Worm (Caenorhabditis elegans) whole organism, L3 larva: ENCODE measurements around the gene asp-4.

ENCODE experiments used
- ZK546.5 ChIP-seq: sonication (generic microtip); optimal IDR thresholded peaks from 2 replicates; lab custom pipeline; 2017; ENCODE audit warnings: missing biosample characterization, missing genetic modification characterization
- aly-2 ChIP-seq: fragments of 150-350 bp; optimal IDR thresholded peaks from 2 replicates; lab custom pipeline; 2014; ENCODE audit warnings: missing biosample characterization, missing genetic modification characterization
- ama-1 ChIP-seq: fragments of 150-350 bp; optimal IDR thresholded peaks from 2 replicates; lab custom pipeline; 2018
- ceh-16 ChIP-seq: sonication (generic microtip); optimal IDR thresholded peaks from 2 replicates; lab custom pipeline; 2017; ENCODE audit warnings: missing biosample characterization, missing genetic modification characterization
- ceh-82 ChIP-seq: fragments of 150-350 bp; optimal IDR thresholded peaks from 2 replicates; lab custom pipeline; 2014; ENCODE audit warnings: missing biosample characterization, missing genetic modification characterization
- ceh-9 ChIP-seq: sonication (generic microtip); optimal IDR thresholded peaks from 2 replicates; lab custom pipeline; 2018; ENCODE audit warnings: missing biosample characterization, missing genetic modification characterization
- egl-27 ChIP-seq: sonication (generic microtip); optimal IDR thresholded peaks from 4 replicates; lab custom pipeline; 2017; ENCODE audit warnings: missing biosample characterization, missing genetic modification reagents, missing genetic modification characterization
- egl-5 ChIP-seq: fragments of 150-350 bp; optimal IDR thresholded peaks from 2 replicates; lab custom pipeline; 2017; ENCODE audit warnings: missing biosample characterization, missing genetic modification reagents, missing genetic modification characterization, inconsistent platforms
- elt-1 ChIP-seq: fragments of 150-350 bp; optimal IDR thresholded peaks from 2 replicates; lab custom pipeline; 2014; ENCODE audit warnings: missing biosample characterization, missing genetic modification characterization
- elt-2 ChIP-seq: sonication (generic microtip); optimal IDR thresholded peaks from 2 replicates; lab custom pipeline; 2016; ENCODE audit warnings: missing genetic modification reagents, mild to moderate bottlenecking, missing genetic modification characterization, missing compliant biosample characterization
- elt-3 ChIP-seq, 3 experiments: fragments of 150-350 bp in 1 of 3; sonication (generic microtip) in 2 of 3; optimal IDR thresholded peaks; 2 replicates in 2 of 3; 4 replicates in 1 of 3; lab custom pipeline; 2014 to 2017; ENCODE audit warnings: missing biosample characterization in 3 of 3, missing genetic modification characterization in 3 of 3
- eor-1 ChIP-seq, 2 experiments: fragments of 150-350 bp; optimal IDR thresholded peaks; 2 replicates each; lab custom pipeline; 2014 to 2018; ENCODE audit warnings: missing biosample characterization in 2 of 2, missing genetic modification characterization in 2 of 2
- fkh-10 ChIP-seq: sonication (generic microtip); optimal IDR thresholded peaks from 2 replicates; lab custom pipeline; 2017; ENCODE audit warnings: missing biosample characterization, missing genetic modification reagents, missing genetic modification characterization
- fkh-2 ChIP-seq: fragments of 150-350 bp; optimal IDR thresholded peaks from 2 replicates; lab custom pipeline; 2014; ENCODE audit warnings: missing biosample characterization, missing genetic modification reagents, missing genetic modification characterization
- fos-1 ChIP-seq: fragments of 150-350 bp; optimal IDR thresholded peaks from 2 replicates; lab custom pipeline; 2014; ENCODE audit warnings: missing biosample characterization, missing genetic modification characterization
- hmg-11 ChIP-seq: sonication (generic microtip); optimal IDR thresholded peaks from 2 replicates; lab custom pipeline; 2016; ENCODE audit warnings: missing genetic modification characterization, missing compliant biosample characterization
- jun-1 ChIP-seq: fragments of 150-350 bp; optimal IDR thresholded peaks from 2 replicates; lab custom pipeline; 2014; ENCODE audit warnings: missing biosample characterization, missing genetic modification reagents, missing genetic modification characterization
- lin-15B ChIP-seq: fragments of 150-350 bp; optimal IDR thresholded peaks from 2 replicates; lab custom pipeline; 2014; ENCODE audit warnings: missing biosample characterization, missing genetic modification characterization
- lin-39 ChIP-seq: fragments of 150-350 bp; optimal IDR thresholded peaks from 2 replicates; lab custom pipeline; 2018; ENCODE audit warnings: missing biosample characterization, missing genetic modification reagents, missing genetic modification characterization
- lsy-12 ChIP-seq: sonication (generic microtip); optimal IDR thresholded peaks from 2 replicates; lab custom pipeline; 2016; ENCODE audit warnings: mild to moderate bottlenecking, missing genetic modification characterization, missing compliant biosample characterization
- mdl-1 ChIP-seq: fragments of 150-350 bp; optimal IDR thresholded peaks from 2 replicates; lab custom pipeline; 2014; ENCODE audit warnings: missing biosample characterization, missing genetic modification characterization
- nfya-1 ChIP-seq: sonication (generic microtip); optimal IDR thresholded peaks from 2 replicates; lab custom pipeline; 2017; ENCODE audit warnings: missing genetic modification characterization, mild to moderate bottlenecking, missing compliant biosample characterization, antibody characterized with exemption, moderate library complexity; ENCODE audit not compliant: insufficient read depth
- nhr-11 ChIP-seq: fragments of 150-350 bp; optimal IDR thresholded peaks from 2 replicates; lab custom pipeline; 2014; ENCODE audit warnings: missing biosample characterization, missing genetic modification characterization
- nhr-12 ChIP-seq: fragments of 150-350 bp; optimal IDR thresholded peaks from 2 replicates; lab custom pipeline; 2014; ENCODE audit warnings: missing biosample characterization, missing genetic modification characterization
- nhr-23 ChIP-seq: fragments of 150-350 bp; optimal IDR thresholded peaks from 2 replicates; lab custom pipeline; 2014; ENCODE audit warnings: missing biosample characterization, missing genetic modification reagents, missing genetic modification characterization
- nhr-237 ChIP-seq: fragments of 150-350 bp; optimal IDR thresholded peaks from 2 replicates; lab custom pipeline; 2014; ENCODE audit warnings: missing biosample characterization, missing genetic modification characterization
- nhr-28 ChIP-seq: fragments of 150-350 bp; optimal IDR thresholded peaks from 2 replicates; lab custom pipeline; 2014; ENCODE audit warnings: missing biosample characterization, missing genetic modification characterization
- nhr-43 ChIP-seq: sonication (generic microtip); optimal IDR thresholded peaks from 2 replicates; lab custom pipeline; 2016; ENCODE audit warnings: mild to moderate bottlenecking, missing genetic modification characterization, missing compliant biosample characterization; ENCODE audit not compliant: poor library complexity, severe bottlenecking
- nhr-67 ChIP-seq: fragments of 150-350 bp; optimal IDR thresholded peaks from 2 replicates; lab custom pipeline; 2014; ENCODE audit warnings: missing biosample characterization, missing genetic modification characterization
- nhr-76 ChIP-seq: fragments of 150-350 bp; sonication (generic microtip); optimal IDR thresholded peaks from 5 replicates; lab custom pipeline; 2014; ENCODE audit warnings: missing biosample characterization, missing genetic modification characterization
- nhr-77 ChIP-seq: fragments of 150-350 bp; optimal IDR thresholded peaks from 2 replicates; lab custom pipeline; 2014; ENCODE audit warnings: missing biosample characterization, missing genetic modification characterization
- pha-4 ChIP-seq: fragments of 150-350 bp; optimal IDR thresholded peaks from 2 replicates; lab custom pipeline; 2014; ENCODE audit warnings: missing biosample characterization, missing genetic modification reagents, missing genetic modification characterization
- skn-1 ChIP-seq: fragments of 150-350 bp; optimal IDR thresholded peaks from 2 replicates; lab custom pipeline; 2014; ENCODE audit warnings: missing biosample characterization, missing genetic modification characterization
- tbx-2 ChIP-seq: sonication (generic microtip); optimal IDR thresholded peaks from 2 replicates; lab custom pipeline; 2016; ENCODE audit warnings: mild to moderate bottlenecking, missing genetic modification characterization, missing compliant biosample characterization
- unc-39 ChIP-seq: sonication (generic microtip); optimal IDR thresholded peaks from 4 replicates; lab custom pipeline; 2017; ENCODE audit warnings: missing biosample characterization, missing genetic modification characterization
- unc-62 ChIP-seq: fragments of 150-350 bp; sonication (generic microtip); optimal IDR thresholded peaks from 4 replicates; lab custom pipeline; 2014; ENCODE audit warnings: missing biosample characterization, missing genetic modification reagents, missing genetic modification characterization
- ztf-11 ChIP-seq: fragments of 150-350 bp; optimal IDR thresholded peaks from 2 replicates; lab custom pipeline; 2014; ENCODE audit warnings: missing biosample characterization, missing genetic modification characterization
- ztf-4 ChIP-seq: fragments of 150-350 bp; optimal IDR thresholded peaks from 2 replicates; lab custom pipeline; 2014; ENCODE audit warnings: missing biosample characterization, missing genetic modification characterization

The asp-4 gene

DNA sequence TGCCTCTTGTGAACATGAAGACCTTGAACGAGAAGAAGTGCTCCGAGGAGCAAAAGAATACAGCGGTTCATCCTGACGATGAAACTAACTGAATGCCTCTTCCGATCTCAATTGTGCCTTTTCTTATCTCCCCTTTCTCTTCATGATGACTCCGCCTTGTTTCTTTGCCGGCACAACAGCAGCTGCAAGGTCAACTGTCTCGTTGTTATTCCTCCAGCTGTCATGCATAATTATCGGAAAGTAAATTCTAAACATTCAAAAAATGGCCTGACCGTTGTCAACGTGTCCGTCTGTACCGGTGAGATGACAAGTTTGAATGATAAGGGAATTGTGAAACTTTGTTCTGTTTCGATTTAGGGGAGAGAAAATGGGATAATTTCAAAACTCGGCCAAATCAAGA is at the start of gene asp-4:
Gene asp-4 (minus strand): TSS at position 106 of the 400 bp plus-strand sequence.
- TF ChIP-seq nhr-11 (no peak), elt-2 (tag; lab: Kevin White, UChicago) (peak; percentile 31)
- TF ChIP-seq, all 47 proteins: peak for 1

DNA sequence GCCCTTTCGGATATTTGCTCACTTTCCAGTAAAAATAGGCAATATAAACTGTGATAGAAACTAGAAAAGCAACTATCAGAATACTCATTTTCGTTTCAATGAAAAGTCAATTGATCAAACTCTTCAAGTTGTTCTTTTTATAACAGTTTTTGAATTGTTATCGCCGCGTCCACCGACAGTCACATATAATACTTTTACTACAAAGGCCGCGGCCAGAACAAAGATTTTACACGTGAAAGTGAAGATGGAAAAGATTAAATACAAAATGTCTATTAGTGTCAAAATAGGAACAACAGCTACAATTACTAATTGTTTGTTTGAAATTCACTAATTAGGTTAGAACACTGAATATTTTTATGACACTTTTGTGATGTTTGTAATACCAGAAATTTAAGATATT is 48.3 kb upstream of the asp-4 start, which contains the start of gene cyp-14A2:
Gene cyp-14A2 (minus strand): TSS at position 101 of the 400 bp plus-strand sequence.
- TF ChIP-seq elt-3 (tag; optimal IDR thresholded peaks at IDR 0.05; lab: Kevin White, UChicago): no peak
- no peak for TF ChIP-seq ceh-9 (tag; lab: Kevin White, UChicago)
- no peak for TF ChIP-seq egl-27 (tag; lab: Kevin White, UChicago)
- no peak for TF ChIP-seq nhr-12
- TF ChIP-seq egl-5 (tag; lab: Kevin White, UChicago): no peak
- TF ChIP-seq skn-1 (tag; lab: Kevin White, UChicago): no peak
- TF ChIP-seq aly-2 (tag; lab: Kevin White, UChicago): no peak
- no peak for TF ChIP-seq nhr-43 (tag; lab: Kevin White, UChicago)
- TF ChIP-seq nhr-28: no peak
- no peak for TF ChIP-seq tbx-2
- no peak for TF ChIP-seq nhr-77 (tag; lab: Kevin White, UChicago)
- no peak for TF ChIP-seq lin-39
- TF ChIP-seq fos-1 (tag; lab: Kevin White, UChicago): no peak
- TF ChIP-seq hmg-11 (tag; lab: Kevin White, UChicago): no peak

DNA sequence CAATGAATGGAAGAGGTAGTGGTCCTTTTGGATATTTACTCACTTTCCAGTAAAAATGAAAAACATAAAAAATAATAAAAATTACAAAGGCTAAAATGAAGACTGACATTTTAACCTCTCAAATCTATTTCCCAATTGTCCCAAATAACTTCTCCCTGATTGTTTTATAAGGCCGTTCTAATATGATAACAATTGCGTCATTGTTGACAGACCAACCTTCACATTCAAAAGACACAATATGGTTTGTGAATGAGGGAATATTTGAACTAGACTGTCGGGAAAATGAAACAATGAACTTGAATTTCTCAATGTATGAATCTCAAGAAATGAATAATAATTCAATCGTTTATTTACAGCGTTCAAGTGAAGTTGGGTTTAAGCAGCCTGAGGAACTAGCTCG is 46.0 kb upstream of the asp-4 start, which contains the start of gene cyp-14A1:
Gene cyp-14A1 (minus strand): TSS at position 126 of the 400 bp plus-strand sequence.
- TF ChIP-seq unc-39 (tag; lab: Kevin White, UChicago) (no peak), nhr-23 (peak; percentile 26)

DNA sequence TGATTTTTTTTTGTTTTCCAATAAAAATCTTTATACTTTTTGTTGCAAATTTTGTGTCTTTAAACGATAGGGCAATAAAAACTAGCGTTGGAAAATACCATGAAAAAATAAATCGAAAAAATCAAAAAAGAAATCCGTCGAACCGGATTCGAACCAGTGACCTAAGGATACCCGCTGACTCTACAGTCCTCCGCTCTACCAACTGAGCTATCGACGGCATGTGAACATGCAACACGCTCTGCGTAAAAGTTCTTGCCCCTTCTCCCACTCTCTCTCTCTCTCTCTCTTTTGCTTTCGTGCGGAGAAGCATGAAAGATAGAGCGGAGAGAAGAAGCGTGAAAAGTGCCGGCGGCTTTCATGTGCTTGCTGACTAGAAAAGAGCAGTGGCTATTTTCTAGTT is 43.3 kb upstream of the asp-4 start:
- no peak for TF ChIP-seq mdl-1
- no peak for TF ChIP-seq lin-15B (tag; lab: Kevin White, UChicago)
- peak; percentile 49 for TF ChIP-seq elt-2 (tag; lab: Kevin White, UChicago)
- no peak for TF ChIP-seq fos-1 (tag; lab: Kevin White, UChicago)
- TF ChIP-seq nhr-43 (tag; lab: Kevin White, UChicago): peak; percentile 48
- TF ChIP-seq ceh-82 (tag; lab: Kevin White, UChicago): peak; percentile 34
- peak; percentile 55 for TF ChIP-seq jun-1 (tag; lab: Kevin White, UChicago)
- no peak for TF ChIP-seq ceh-16 (tag; lab: Kevin White, UChicago)
- peak; percentile 84 for TF ChIP-seq hmg-11 (tag; lab: Kevin White, UChicago)
- TF ChIP-seq lin-39: peak; percentile 36
- TF ChIP-seq fkh-10 (GFP tag; lab: Kevin White, UChicago): peak; percentile 23
- peak; percentile 52 for TF ChIP-seq tbx-2
- no peak for TF ChIP-seq egl-5 (tag; lab: Kevin White, UChicago)
- TF ChIP-seq fkh-2 (tag; lab: Kevin White, UChicago): no peak
- TF ChIP-seq nhr-23: peak; percentile 19
- TF ChIP-seq unc-62 (GFP tag; lab: Kevin White, UChicago): peak; percentile 2
- TF ChIP-seq pha-4 (tag; lab: Kevin White, UChicago): peak; percentile 57
- TF ChIP-seq skn-1 (tag; lab: Kevin White, UChicago): peak; percentile 17
- TF ChIP-seq nfya-1 (tag; lab: Kevin White, UChicago): no peak
- no peak for TF ChIP-seq ama-1 (lab: Kevin White, UChicago)
- no peak for TF ChIP-seq ztf-4
- TF ChIP-seq egl-27 (tag; lab: Kevin White, UChicago): no peak
- TF ChIP-seq lsy-12 (tag; lab: Kevin White, UChicago): peak; percentile 55
- no peak for TF ChIP-seq ztf-11
- TF ChIP-seq nhr-67: no peak
- no peak for TF ChIP-seq ZK546.5 (tag; lab: Kevin White, UChicago)
- TF ChIP-seq nhr-76 (tag; lab: Kevin White, UChicago): no peak
- TF ChIP-seq, all 47 proteins: peak for 13

DNA sequence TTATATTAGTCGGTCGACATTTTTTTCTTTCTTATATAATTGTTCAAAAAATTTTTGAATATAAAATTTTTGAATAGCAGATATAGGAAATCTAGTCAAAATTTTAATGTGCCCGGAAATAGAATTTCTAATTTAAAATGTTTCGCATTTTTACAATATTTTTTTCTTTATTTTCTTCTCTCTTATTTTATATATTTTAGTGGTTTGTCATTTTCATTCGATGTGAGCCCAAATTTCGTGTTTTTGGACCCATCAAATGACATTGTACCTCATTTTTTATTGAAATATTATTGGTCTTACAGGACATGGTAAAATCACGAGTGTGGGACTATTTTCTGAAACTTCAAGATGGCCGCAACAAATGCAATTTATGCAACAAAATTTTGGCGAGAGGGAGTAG is 40.9 kb upstream of the asp-4 start, which contains the start of gene K09A11.1:
Gene K09A11.1 (plus strand): TSS at position 301 of the 400 bp plus-strand sequence.
- TF ChIP-seq ztf-4: no peak
- TF ChIP-seq eor-1 (tag; optimal IDR thresholded peaks at IDR 0.05; lab: Kevin White, UChicago): no peak
- no peak for TF ChIP-seq pha-4 (tag; lab: Kevin White, UChicago)
- TF ChIP-seq nhr-28: no peak
- TF ChIP-seq ceh-16 (tag; lab: Kevin White, UChicago): no peak
- no peak for TF ChIP-seq elt-1
- TF ChIP-seq egl-27 (tag; lab: Kevin White, UChicago): no peak
- no peak for TF ChIP-seq ztf-11
- no peak for TF ChIP-seq nhr-23
- no peak for TF ChIP-seq unc-62 (GFP tag; lab: Kevin White, UChicago)
- TF ChIP-seq egl-5 (tag; lab: Kevin White, UChicago): no peak
- TF ChIP-seq aly-2 (tag; lab: Kevin White, UChicago): no peak
- TF ChIP-seq lin-15B (tag; lab: Kevin White, UChicago): no peak
- no peak for TF ChIP-seq nhr-237 (tag; lab: Kevin White, UChicago)
- no peak for TF ChIP-seq tbx-2
- TF ChIP-seq nfya-1 (tag; lab: Kevin White, UChicago): no peak
- TF ChIP-seq, all 47 proteins: peak for 0
